Worm (Caenorhabditis elegans) whole organism, mixed stage, embryonic: ENCODE results near the gene chil-10.

Experiments
- lin-13 ChIP-seq: fragments of 150-350 bp; optimal IDR thresholded peaks from 2 replicates; lab custom pipeline; 2014; ENCODE audit warnings: missing biosample characterization, missing genetic modification characterization
- lsy-2 ChIP-seq: fragments of 150-350 bp; optimal IDR thresholded peaks from 2 replicates; lab custom pipeline; 2014; ENCODE audit warnings: missing biosample characterization, missing genetic modification characterization
- sem-2 ChIP-seq: fragments of 200-800 bp; sonication (Bioruptor generic); optimal IDR thresholded peaks from 2 replicates; lab custom pipeline; 2018; ENCODE audit warnings: mild to moderate bottlenecking, missing genetic modification characterization, missing compliant biosample characterization
- unc-62 ChIP-seq: fragments of 150-350 bp; optimal IDR thresholded peaks from 2 replicates; lab custom pipeline; 2014; ENCODE audit warnings: missing biosample characterization, missing genetic modification reagents, missing genetic modification characterization
- ztf-11 ChIP-seq: fragments of 150-350 bp; optimal IDR thresholded peaks from 2 replicates; lab custom pipeline; 2014; ENCODE audit warnings: missing biosample characterization, missing genetic modification characterization

- no peak for TF ChIP-seq unc-62 (GFP tag; lab: Kevin White, UChicago)
- TF ChIP-seq ztf-11: no peak
- TF ChIP-seq lin-13 (tag; lab: Kevin White, UChicago): no peak
- no peak for TF ChIP-seq sem-2
- no peak for TF ChIP-seq lsy-2 (tag; lab: Kevin White, UChicago)
Measured at ce11 chrX:948783-949182, 8.9 kb upstream of the chil-10 start, which contains the start of gene sms-2.
